Worm (Caenorhabditis elegans) whole organism, L4/young adult: ENCODE results near the gene let-721.

Experiments used
- W03F9.2 ChIP-seq: fragments of 150-350 bp; optimal IDR thresholded peaks from 2 replicates; lab custom pipeline; 2014; ENCODE audit warnings: missing biosample characterization, missing genetic modification characterization
- dao-5 ChIP-seq: sonication (generic microtip); optimal IDR thresholded peaks from 2 replicates; lab custom pipeline; 2016; ENCODE audit warnings: missing genotype, missing genetic modification characterization, moderate library complexity, missing compliant biosample characterization
- him-1 ChIP-seq: sonication (generic microtip); optimal IDR thresholded peaks from 2 replicates; lab custom pipeline; 2016; ENCODE audit warnings: missing genotype, missing genetic modification reagents, missing genetic modification characterization, missing compliant biosample characterization

The let-721 gene

DNA sequence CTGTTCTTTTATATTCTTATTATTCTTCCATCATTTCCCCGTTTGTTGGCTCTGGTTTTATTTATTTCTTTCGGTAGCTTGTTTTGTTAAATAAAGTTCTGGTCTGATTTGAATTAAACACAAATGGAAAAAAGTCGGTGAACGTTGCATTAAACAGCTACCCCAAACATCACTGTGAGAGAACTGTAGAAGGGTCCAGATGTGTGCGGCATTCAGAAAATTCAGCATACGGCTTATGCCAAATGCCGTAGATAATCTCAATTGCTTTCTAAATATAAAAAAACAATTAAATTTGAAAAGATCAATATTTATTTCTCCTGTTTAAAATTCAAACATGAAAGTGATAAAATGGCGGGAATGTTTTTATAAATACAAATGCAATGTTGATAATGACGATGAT lies 6.9 kb downstream of the let-721 start:
- TF ChIP-seq dao-5 (no peak), him-1 (no peak), W03F9.2 (no peak)

DNA sequence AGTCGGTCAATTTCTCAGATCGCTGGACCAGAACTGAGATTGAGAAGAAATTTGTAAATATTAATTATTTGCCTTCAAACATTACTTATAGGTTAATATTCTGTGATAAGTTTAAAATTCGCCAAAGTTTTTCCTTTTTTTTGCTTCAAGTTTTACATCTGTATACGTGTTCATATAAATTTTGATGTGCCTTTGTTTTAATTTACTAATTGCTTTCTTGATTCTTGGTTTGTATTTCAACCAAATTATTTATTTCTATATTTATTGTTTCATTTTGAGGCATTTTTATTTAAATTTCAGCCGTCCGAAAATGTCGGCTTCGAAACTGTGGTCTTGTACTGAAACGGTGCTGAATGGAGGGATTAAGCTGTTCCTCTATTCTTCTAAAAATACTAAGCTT lies 10.4 kb downstream of the let-721 start, which contains the start of gene C05D11.1:
C05D11.1 (plus strand) TSS at position 301 of the 400 bp plus-strand sequence.
- no peak for TF ChIP-seq W03F9.2
- TF ChIP-seq him-1, result no peak
- TF ChIP-seq dao-5, result no peak

DNA sequence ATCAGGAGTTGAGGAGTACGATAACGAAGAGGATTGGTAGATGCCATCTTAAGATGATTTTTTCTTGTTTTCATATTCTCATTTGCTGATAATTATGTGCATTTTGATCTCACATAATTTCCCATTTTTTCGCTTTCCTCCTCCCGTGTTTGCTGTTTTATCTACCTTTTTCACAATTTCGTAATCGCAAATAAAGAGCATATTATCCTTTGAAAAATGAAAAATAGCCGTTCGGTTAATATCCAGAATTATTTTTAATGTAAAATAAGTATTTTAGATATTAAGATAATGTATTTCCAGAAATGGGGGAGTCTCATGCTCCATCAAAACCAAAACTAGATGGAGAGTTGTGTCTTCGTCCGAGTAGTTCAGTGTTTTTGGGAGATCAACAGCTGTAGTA lies 13.8 kb downstream of the let-721 start, which contains the start of gene vps-16:
vps-16 (plus strand) TSS at position 301 of the 400 bp plus-strand sequence.
- no peak for TF ChIP-seq dao-5
- TF ChIP-seq him-1, result no peak
- no peak for TF ChIP-seq W03F9.2

DNA sequence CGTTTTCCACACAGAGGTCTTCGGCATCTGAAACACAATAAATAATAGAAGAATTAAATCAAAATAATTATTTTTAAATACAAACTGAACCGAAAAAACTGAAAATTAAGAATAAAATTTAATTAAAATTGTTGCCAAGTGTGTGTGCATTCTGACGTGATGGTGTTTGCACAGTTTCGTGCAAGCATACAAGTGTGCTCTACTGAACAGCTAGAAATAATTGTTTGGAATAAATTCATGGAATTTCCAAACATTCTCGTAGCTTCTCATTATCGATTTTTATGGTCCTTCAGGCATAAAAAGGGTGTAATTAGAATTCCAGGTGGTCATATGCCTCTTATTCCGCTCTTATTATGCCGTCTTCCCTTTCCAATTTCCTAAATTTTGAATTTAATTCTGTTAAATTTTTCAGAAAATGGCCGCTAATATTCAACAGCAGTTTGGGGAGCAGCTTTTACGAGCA lies 14.9 kb downstream of the let-721 start, which contains the start of the genes mrps-17 and txdc-9:
mrps-17 (minus strand) TSS at position 33 of the 463 bp plus-strand sequence.
txdc-9 (plus strand) TSS at position 413 of the 463 bp plus-strand sequence.
- TF ChIP-seq W03F9.2 (peak; percentile 91), dao-5 (no peak)

DNA sequence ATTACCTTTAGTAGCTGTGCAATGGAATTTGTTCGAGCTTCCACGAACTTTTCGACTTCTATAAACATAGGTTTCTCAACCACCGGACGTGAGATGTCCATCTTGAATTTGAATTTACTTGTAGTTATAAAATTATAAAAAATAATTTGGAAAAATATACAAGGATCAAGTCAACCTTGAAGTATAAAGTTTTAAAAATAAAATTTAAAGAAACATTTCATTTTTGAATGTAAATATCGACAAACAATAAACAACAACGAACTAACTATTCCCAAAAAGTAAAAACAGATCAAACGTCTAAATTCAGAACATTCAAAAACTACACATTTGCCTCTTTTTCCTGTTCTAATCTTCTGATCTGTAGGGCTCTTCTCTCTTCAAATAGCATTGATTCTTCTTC lies 15.9 kb downstream of the let-721 start, which contains the start of gene popl-1:
popl-1 (minus strand) TSS at position 101 of the 400 bp plus-strand sequence.
- no peak for TF ChIP-seq dao-5
- TF ChIP-seq him-1, result no peak
- no peak for TF ChIP-seq W03F9.2

DNA sequence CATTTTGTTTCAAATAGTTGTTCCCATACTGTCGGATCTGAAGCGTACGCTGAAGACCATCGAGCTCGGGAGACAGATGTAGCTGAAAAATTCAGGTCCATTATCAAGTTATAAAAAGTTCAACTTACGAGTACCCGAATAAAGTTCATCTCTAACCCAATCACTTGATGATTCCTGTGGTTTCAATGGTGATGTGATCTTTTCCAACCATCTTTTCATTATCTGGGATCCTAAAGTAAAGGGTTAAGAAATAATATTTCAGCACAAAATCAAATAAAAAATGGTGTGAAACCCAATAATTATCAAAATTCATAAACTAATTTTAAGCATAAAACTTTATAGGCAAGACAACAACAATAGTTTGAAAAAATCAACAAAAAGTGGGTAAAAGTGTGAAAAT lies 19.5 kb downstream of the let-721 start, which contains the start of gene C05D11.8:
C05D11.8 (minus strand) TSS at position 101 of the 400 bp plus-strand sequence.
- no peak for TF ChIP-seq W03F9.2
- TF ChIP-seq him-1, result no peak
- no peak for TF ChIP-seq dao-5

DNA sequence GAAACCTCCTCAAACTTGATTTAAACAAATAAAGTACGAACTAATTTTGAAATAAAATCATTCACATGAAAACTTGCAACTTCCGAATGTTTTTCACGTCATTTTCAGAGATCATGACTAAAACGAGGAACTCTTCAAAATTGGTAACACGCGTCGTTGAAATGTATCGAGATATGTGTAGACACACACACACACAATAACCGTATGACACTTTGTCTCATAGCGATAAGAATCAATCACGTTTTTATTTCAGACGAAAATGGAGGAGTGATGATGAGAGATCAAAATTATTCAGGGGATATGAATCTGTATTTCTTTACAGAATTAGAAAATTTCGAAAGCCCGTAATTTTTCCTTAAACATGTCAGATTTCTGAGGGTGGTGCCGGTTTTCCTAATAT lies 24.0 kb downstream of the let-721 start:
- TF ChIP-seq dao-5 (no peak), him-1 (no peak), W03F9.2 (no peak)

DNA sequence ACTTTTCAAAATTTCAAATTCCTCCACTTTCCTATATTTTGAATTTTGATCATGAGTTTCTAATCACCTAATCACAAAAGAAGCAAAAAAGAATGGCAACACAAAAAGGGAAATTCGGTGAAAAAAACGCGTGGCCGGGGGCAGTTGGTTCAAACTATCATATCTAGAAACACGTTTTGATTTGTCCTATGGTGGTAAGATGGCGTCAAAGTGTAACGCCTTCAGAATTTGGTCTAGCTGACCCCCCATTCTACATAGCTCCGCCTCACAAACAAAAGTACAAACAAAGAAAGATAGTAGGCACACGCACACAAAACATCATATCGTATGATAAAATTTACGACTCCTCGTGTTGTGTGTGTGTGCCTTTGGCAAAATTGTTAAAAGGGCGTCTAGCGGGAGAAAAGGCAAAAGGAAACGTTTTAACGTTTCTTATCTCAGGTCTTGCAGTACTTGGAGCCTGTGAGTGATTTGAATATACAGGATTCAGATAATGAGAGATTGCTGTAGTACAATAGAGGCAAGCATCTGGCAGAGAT lies 24.7 kb downstream of the let-721 start:
- TF ChIP-seq dao-5 (no peak), him-1 (no peak), W03F9.2 (no peak)

DNA sequence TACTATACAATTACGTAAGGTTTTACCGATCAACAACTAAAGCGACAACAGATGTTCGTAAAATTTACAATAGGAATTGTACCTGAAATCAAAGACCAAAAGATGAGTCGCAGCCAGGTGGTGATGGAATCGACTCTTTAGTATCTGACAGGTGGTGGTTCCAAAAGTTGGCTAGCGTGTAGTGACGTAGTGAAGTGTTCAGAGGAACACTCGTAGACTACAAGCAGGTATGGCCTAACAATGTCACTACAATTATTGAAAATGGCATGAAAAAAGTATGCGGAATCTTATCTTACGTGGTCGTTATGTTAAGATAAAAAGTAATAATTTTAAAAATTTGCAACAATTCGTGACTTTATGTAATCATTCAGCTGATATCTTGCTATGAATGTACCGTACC lies 25.2 kb downstream of the let-721 start:
- TF ChIP-seq dao-5 (no peak), W03F9.2 (no peak), him-1 (no peak)

DNA sequence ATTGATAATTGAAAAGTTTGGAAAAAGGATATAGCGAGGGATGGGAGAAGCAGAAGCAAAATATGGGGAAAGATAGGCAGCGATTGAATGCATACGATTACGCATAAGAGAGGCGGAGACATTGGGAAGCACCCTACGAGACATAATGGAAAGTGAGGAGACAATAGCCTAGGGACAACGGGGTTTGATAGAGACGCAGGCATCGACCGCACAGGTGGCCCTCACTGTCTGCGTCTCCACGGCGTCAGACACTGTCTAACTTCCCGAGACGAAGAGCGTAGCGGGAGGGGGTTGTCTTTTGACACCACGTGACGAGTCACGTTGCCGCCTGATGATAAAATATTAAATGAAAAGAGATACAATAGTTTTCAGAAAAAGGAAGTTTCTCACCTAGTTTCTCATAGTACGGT lies 25.7 kb downstream of the let-721 start:
- no peak for TF ChIP-seq dao-5
- peak; percentile 60 for TF ChIP-seq W03F9.2
- TF ChIP-seq him-1, result no peak

DNA sequence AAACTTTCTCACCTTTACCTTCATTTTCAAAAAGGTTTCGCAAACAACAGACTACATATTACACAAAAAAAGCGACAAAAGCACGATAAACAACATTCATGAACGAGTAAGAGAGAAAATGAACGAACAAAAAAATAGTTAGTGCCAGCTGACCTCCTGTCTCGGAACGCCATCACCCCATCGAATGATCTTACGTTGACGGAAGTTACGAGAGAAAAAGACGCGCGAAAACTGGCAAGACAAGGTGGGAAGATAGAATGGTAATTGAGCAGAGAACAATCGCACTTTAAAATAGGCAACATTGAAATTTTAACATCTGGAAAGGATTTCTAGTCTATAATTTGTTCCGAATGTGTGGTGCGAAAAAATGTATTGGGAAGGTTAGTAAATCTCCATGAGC lies 26.5 kb downstream of the let-721 start:
- TF ChIP-seq him-1 (no peak), W03F9.2 (no peak), dao-5 (no peak)

DNA sequence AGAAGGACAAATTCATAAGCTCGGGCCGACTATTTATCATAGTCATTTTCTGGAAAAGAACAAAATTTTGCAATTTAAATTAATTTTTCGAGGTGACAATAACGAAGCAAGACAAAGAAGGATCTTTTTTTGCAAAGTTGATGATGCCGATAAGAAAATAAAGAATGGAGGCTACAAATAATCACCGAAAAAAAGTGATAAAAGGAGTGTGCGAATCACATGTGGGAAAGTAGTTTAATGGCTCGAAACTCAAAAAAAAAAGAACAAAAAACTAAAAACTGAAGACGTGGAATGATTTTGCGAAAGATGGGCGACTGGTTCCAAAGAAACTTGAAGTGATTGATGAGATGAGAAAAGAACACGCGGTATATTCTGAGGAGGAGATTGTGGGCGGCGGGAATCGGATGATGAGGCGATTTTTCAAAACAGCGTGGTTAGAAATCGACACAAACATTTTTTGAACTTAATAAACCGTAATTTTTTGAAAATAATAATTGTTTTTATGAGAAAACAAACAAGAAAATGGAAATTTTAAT lies 27.2 kb downstream of the let-721 start, which contains the start of gene atgl-1:
atgl-1 (minus strand) TSS at position 51 of the 536 bp plus-strand sequence.
- TF ChIP-seq him-1 (no peak), W03F9.2 (no peak), dao-5 (no peak)

DNA sequence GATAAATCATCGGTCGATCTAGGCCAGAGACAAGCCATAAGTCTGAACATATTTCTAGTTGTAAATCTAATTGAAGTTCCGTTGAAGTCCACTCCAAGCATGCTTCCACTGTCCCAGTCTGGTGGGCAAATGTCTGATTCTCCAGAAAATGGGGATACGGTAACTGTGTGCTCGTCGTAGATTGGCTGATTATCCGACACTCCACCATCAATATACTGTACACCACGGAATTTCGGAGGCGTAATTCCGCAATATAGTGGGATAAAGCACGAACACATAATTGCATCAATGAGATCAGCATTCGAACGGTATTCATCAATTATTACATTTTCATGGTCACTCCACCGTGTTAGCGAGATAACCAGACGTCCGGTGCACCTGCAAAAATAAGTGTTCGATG lies 28.5 kb downstream of the let-721 start:
- TF ChIP-seq him-1 (no peak), W03F9.2 (no peak), dao-5 (no peak)

DNA sequence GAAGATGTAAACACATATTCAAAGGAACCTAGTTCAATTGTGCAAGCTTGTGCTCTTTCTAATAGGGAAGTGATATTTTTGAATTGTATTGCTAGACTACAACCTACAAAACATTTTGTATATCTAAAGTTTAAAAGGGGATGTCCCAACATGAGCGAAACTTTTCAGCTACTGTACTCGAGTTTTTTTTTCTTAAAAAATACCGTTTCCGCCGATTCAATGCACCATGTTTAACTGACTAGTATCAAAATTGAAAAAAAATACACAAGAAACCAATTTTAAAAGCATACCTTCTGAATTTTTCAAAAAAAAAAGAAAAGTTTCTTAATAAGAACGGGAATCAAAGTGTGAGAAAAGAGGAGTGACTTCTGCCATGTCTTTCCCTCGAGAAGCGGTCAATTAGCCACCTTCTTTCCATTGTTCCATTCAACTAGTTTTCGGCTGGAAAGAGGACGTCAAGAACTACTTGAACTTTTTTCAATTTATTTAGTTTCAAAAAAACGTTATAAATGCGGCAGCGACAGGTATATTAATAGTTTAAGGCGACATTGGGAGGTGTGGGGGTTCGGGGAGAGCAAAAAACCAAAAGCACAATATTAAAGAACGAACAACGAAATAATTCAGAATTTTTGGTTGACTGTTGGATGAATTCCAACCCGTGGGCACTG lies 31.3 kb downstream of the let-721 start, which contains the start of gene nas-4:
nas-4 (minus strand) TSS at position 351 of the 668 bp plus-strand sequence.
- no peak for TF ChIP-seq W03F9.2
- no peak for TF ChIP-seq him-1
- TF ChIP-seq dao-5, result no peak

DNA sequence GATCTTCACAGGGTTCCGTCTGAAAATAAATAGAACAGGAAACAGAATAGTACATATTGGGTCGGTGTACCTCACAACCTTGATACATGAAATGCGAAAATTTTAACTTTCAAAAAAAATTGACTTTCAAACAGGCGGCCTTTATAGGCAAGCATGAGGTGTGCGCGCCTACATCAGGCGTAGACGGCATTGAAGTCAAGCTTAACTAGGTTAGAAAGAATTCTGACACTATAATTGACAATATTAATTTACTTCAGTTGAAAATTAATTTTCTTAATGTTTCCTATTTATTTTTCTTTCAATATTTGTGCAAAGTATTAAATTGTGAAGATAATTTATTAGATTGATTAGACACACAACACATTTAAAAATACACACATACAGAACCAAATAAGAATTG lies 34.8 kb downstream of the let-721 start, which contains the start of gene C05D11.5:
C05D11.5 (minus strand) TSS at position 101 of the 400 bp plus-strand sequence.
- TF ChIP-seq him-1 (no peak), dao-5 (no peak), W03F9.2 (no peak)

DNA sequence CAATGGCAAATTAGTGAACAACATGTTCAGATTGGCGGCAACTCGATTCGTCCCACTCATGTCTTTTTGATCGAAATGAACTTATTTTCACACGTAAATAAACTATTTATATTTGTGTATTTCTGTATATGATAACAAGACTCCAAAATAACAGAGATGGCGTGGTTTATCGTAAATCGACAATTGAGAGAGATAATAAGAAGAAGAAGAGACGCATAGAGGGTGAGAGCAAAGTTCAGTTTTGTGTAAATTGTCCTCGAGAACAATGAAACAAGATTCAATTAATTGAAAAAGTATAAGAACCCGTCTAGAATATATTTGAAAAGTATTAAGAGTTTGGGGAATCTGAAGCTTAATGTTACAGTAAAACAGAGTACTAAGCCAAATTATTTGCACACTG lies 35.3 kb downstream of the let-721 start:
- no peak for TF ChIP-seq dao-5
